Worm (Caenorhabditis elegans): Measurements from ENCODE around the gene F13B6.3.

The F13B6.3 gene

DNA sequence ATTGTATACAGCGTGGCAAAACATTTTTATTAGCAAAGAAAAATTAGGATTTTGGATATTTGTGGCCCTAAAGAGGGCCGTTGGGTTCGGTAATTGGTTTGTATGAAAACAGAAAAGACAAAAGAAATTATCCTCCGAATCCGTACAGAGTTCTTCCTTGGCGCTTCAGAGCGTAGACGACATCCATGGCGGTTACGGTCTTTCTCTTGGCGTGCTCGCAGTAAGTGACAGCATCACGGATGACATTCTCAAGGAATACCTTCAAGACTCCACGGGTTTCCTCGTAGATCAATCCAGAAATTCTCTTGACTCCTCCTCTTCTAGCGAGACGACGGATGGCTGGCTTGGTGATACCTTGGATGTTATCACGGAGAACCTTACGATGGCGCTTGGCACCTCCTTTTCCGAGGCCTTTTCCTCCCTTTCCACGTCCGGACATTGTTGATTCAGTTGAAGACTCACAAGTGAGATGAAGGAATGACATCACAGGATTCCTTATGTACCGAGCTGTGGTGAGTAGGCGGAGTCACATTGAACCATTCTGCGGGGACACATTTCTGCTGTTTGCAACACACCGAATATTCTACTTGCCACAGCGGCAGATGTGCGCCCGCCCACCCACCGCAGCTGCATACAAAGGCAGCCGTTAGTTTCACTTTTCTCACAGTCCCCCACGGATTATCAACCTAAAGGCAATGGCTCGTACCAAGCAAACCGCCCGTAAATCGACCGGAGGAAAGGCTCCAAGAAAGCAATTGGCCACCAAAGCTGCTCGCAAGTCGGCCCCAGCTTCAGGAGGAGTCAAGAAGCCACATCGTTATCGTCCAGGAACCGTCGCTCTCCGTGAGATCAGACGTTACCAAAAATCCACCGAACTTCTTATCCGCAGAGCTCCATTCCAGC lies 22.0 kb upstream of the F13B6.3 start, which contains the start of the genes his-60 and his-59:
TSS of gene his-60 (minus strand) at position 439 of the 903 bp plus-strand sequence.
TSS of gene his-59 (plus strand) at position 696 of the 903 bp plus-strand sequence.
- TF ChIP-seq sox-2 (GFP tag; IDR thresholded peaks at IDR 0.05) (no peak), ceh-30 (tag; optimal IDR thresholded peaks at IDR 0.05) (no peak), ceh-45 (GFP tag; IDR thresholded peaks at IDR 0.05) (no peak), syd-9 (tag; optimal IDR thresholded peaks at IDR 0.05) (no peak), ceh-24 (tag; optimal IDR thresholded peaks at IDR 0.05) (no peak), tbx-2 (tag; optimal IDR thresholded peaks at IDR 0.05) (peak; percentile 76), rnt-1 (tag; optimal IDR thresholded peaks at IDR 0.05) (no peak), nhr-11 (tag; optimal IDR thresholded peaks at IDR 0.05) (no peak), ceh-14 (tag; optimal IDR thresholded peaks at IDR 0.05) (no peak), ceh-6 (GFP tag; optimal IDR thresholded peaks at IDR 0.05) (peak; percentile 0), pha-2 (tag; optimal IDR thresholded peaks at IDR 0.05) (no peak), pag-3 (tag; optimal IDR thresholded peaks at IDR 0.05; ENCODE audit: borderline replicate concordance) (no peak), hlh-8 (tag; optimal IDR thresholded peaks at IDR 0.05) (no peak), pros-1 (tag; optimal IDR thresholded peaks at IDR 0.05) (peak; percentile 31), ceh-22 (tag; optimal IDR thresholded peaks at IDR 0.05) (peak; percentile 24), nfya-1 (tag; optimal IDR thresholded peaks at IDR 0.05) (peak; percentile 33), ref-2 (tag; optimal IDR thresholded peaks at IDR 0.05) (peak; percentile 83), elt-2 (tag; optimal IDR thresholded peaks at IDR 0.05) (peak; percentile 16), ceh-34 (tag; optimal IDR thresholded peaks at IDR 0.05) (peak; percentile 77), dve-1 (tag; optimal IDR thresholded peaks at IDR 0.05) (no peak), unc-86 (tag; optimal IDR thresholded peaks at IDR 0.05) (no peak), lim-6 (tag; optimal IDR thresholded peaks at IDR 0.05) (no peak), pha-4 (tag; optimal IDR thresholded peaks at IDR 0.05) (no peak), npax-4 (tag; optimal IDR thresholded peaks at IDR 0.05) (no peak), ets-4 (tag; optimal IDR thresholded peaks at IDR 0.05) (no peak), zip-5 (tag; optimal IDR thresholded peaks at IDR 0.05) (no peak), K02D7.2 (tag; optimal IDR thresholded peaks at IDR 0.05) (no peak), unc-3 (GFP tag; conservative IDR thresholded peaks at IDR 0.05) (no peak), unc-3 (tag; optimal IDR thresholded peaks at IDR 0.05) (no peak), odd-2 (tag; optimal IDR thresholded peaks at IDR 0.05) (no peak), eyg-1 (tag; optimal IDR thresholded peaks at IDR 0.05) (no peak), sdc-2 (tag; optimal IDR thresholded peaks at IDR 0.05) (peak; percentile 57), hlh-30 (tag; optimal IDR thresholded peaks at IDR 0.05; ENCODE audit: insufficient read depth) (peak; percentile 25), ceh-9 (tag; optimal IDR thresholded peaks at IDR 0.05) (no peak), unc-42 (tag; optimal IDR thresholded peaks at IDR 0.05) (no peak), tbx-7 (tag; optimal IDR thresholded peaks at IDR 0.05) (peak; percentile 19), ceh-18 (tag; optimal IDR thresholded peaks at IDR 0.05) (no peak), pax-1 (tag; optimal IDR thresholded peaks at IDR 0.05) (no peak), T23F11.4 (GFP tag; optimal IDR thresholded peaks at IDR 0.05) (no peak), Y22D7AL.16 (tag; optimal IDR thresholded peaks at IDR 0.05) (no peak), madf-2 (tag; optimal IDR thresholded peaks at IDR 0.05) (no peak), nhr-232 (tag; optimal IDR thresholded peaks at IDR 0.05) (no peak), ztf-16 (tag; optimal IDR thresholded peaks at IDR 0.05) (peak; percentile 16), lin-11 (tag; optimal IDR thresholded peaks at IDR 0.05) (no peak), ahr-1 (tag; optimal IDR thresholded peaks at IDR 0.05) (no peak), F13H6.1 (tag; optimal IDR thresholded peaks at IDR 0.05) (no peak), mec-3 (tag; optimal IDR thresholded peaks at IDR 0.05; ENCODE audit: borderline replicate concordance) (no peak), gmeb-2 (tag; optimal IDR thresholded peaks at IDR 0.05) (no peak), unc-55 (GFP tag; optimal IDR thresholded peaks at IDR 0.05) (no peak), ttx-3 (tag; optimal IDR thresholded peaks at IDR 0.05) (no peak), fax-1 (tag; optimal IDR thresholded peaks at IDR 0.05) (no peak), K09A11.1 (tag; optimal IDR thresholded peaks at IDR 0.05; ENCODE audit: insufficient read depth) (no peak)
